Fruit fly (Drosophila melanogaster) whole organism: ENCODE results near the gene Ugt305A1.

Source experiments
- EcR ChIP-seq, 2 experiments: fragments of >200 bp; optimal IDR thresholded peaks; 2 replicates each; lab custom pipeline; 2017; ENCODE audit warnings: missing biosample characterization in 2 of 2, missing genetic modification characterization in 2 of 2, missing genetic modification reagents in 2 of 2
- pan ChIP-seq: fragments of >200 bp; optimal IDR thresholded peaks from 2 replicates; lab custom pipeline; 2017
- usp ChIP-seq: fragments of >200 bp; optimal IDR thresholded peaks from 2 replicates; lab custom pipeline; 2017; ENCODE audit warnings: missing biosample characterization, missing genetic modification characterization, mixed read lengths

DNA sequence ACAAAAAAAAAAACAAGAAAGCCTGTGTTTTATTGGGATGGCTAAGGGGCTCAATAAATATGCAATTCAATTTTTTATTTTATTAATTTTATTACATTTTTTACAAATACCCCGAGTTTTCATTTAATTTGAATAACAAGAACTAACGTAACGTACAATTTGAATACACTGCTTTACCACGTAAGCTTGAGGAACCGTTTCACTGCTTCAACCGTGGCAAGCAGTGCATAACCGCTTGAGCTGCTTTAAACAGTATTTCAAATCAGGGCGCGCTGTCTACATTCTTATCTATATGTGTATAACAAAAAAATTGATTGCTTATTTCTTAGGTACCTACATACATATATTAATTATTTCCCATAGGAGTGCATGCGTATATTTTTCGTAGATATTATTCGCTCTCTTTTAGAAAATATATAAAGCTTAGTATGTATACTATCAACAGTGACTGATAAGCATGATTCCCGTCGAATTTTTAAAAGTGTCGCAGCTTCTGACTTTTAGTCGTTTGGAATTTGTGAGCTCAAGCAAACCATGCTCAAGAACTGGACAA is 33.2 kb downstream of the Ugt305A1 start, which contains the start of gene CG14990:
- TF ChIP-seq pan (lab: Kevin White, UChicago) (no peak), usp (GFP tag; lab: Kevin White, UChicago) (no peak), EcR (GFP tag; optimal IDR thresholded peaks at IDR 0.05; lab: Kevin White, UChicago) (no peak)
